Worm (Caenorhabditis elegans) whole organism, L1 larva: Measurements from ENCODE around the gene Y43F8B.9.

Experiments used
- C34B4.2 ChIP-seq: sonication (generic microtip); optimal IDR thresholded peaks from 2 replicates; lab custom pipeline; 2017; ENCODE audit warnings: mild to moderate bottlenecking, missing genetic modification characterization, missing compliant biosample characterization
- F16B12.6 ChIP-seq: fragments of 150-350 bp; optimal IDR thresholded peaks from 2 replicates; lab custom pipeline; 2014; ENCODE audit warnings: missing biosample characterization, missing genetic modification characterization
- aha-1 ChIP-seq: fragments of 150-350 bp; optimal IDR thresholded peaks from 2 replicates; lab custom pipeline; 2014; ENCODE audit warnings: missing biosample characterization, missing genetic modification characterization
- alr-1 ChIP-seq: fragments of 200-800 bp; sonication (Bioruptor generic); optimal IDR thresholded peaks from 2 replicates; lab custom pipeline; 2018; ENCODE audit warnings: borderline replicate concordance, mild to moderate bottlenecking, missing genetic modification characterization, missing compliant biosample characterization
- aly-2 ChIP-seq: fragments of 150-350 bp; optimal IDR thresholded peaks from 2 replicates; lab custom pipeline; 2014; ENCODE audit warnings: missing biosample characterization, missing genetic modification characterization
- ama-1 ChIP-seq: fragments of 150-350 bp; optimal IDR thresholded peaks from 2 replicates; lab custom pipeline; 2014
- blmp-1 ChIP-seq: fragments of 150-350 bp; optimal IDR thresholded peaks from 2 replicates; lab custom pipeline; 2014; ENCODE audit warnings: missing biosample characterization, missing genetic modification characterization
- ceh-8 ChIP-seq: fragments of 200-800 bp; sonication (Bioruptor generic); optimal IDR thresholded peaks from 2 replicates; lab custom pipeline; 2018; ENCODE audit warnings: mild to moderate bottlenecking, missing genetic modification characterization, moderate library complexity, missing compliant biosample characterization
- ceh-82 ChIP-seq, 3 experiments: fragments of 150-350 bp in 1 of 3; sonication (generic microtip) in 2 of 3; optimal IDR thresholded peaks; 2 replicates each; lab custom pipeline; 2014 to 2017; ENCODE audit warnings: missing biosample characterization in 3 of 3, missing genetic modification characterization in 3 of 3
- ceh-90 ChIP-seq: sonication (generic microtip); optimal IDR thresholded peaks from 2 replicates; lab custom pipeline; 2016; ENCODE audit warnings: missing genetic modification characterization, missing compliant biosample characterization
- dpl-1 ChIP-seq, 3 experiments: fragments of 150-350 bp in 2 of 3; sonication (generic microtip) in 1 of 3; optimal IDR thresholded peaks; 2 replicates each; lab custom pipeline; 2014 to 2017; ENCODE audit warnings: missing biosample characterization in 3 of 3, missing genetic modification characterization in 3 of 3, missing genetic modification reagents in 3 of 3
- dsc-1 ChIP-seq: sonication (generic microtip); optimal IDR thresholded peaks from 2 replicates; lab custom pipeline; 2016; ENCODE audit warnings: mild to moderate bottlenecking, missing genetic modification characterization, missing compliant biosample characterization
- efl-1 ChIP-seq, 4 experiments: fragments of 150-350 bp; optimal IDR thresholded peaks in 3 of 4; peaks in 1 of 4; 1 replicate in 1 of 4; 2 replicates in 3 of 4; lab custom pipeline; 2014; ENCODE audit warnings: missing biosample characterization in 2 of 4, missing genetic modification characterization in 2 of 4, missing genetic modification reagents in 2 of 4
- efl-3 ChIP-seq: fragments of 200-800 bp; sonication (Bioruptor generic); optimal IDR thresholded peaks from 2 replicates; lab custom pipeline; 2018; ENCODE audit warnings: mild to moderate bottlenecking, missing genetic modification characterization, missing compliant biosample characterization
- egl-13 ChIP-seq: sonication (generic microtip); optimal IDR thresholded peaks from 2 replicates; lab custom pipeline; 2016; ENCODE audit warnings: missing genotype, missing genetic modification reagents, missing genetic modification characterization, missing compliant biosample characterization
- egl-27 ChIP-seq, 2 experiments: fragments of 150-350 bp in 1 of 2; sonication (generic microtip); optimal IDR thresholded peaks; 3 replicates each; lab custom pipeline; 2017 to 2018; ENCODE audit warnings: missing biosample characterization in 2 of 2, missing genetic modification characterization in 2 of 2, missing genetic modification reagents in 2 of 2
- elt-3 ChIP-seq, 6 experiments: fragments of 150-350 bp in 1 of 6; sonication (generic microtip); optimal IDR thresholded peaks; 2 replicates each; lab custom pipeline; 2017 to 2018; ENCODE audit warnings: missing biosample characterization in 6 of 6, missing genetic modification characterization in 6 of 6, inconsistent platforms in 1 of 6
- ets-5 ChIP-seq: fragments of 200-800 bp; sonication (Bioruptor generic); IDR thresholded peaks from 2 replicates; pipeline ENCODE4 v1.3.6; 2022; ENCODE audit warnings: missing genetic modification characterization, missing compliant biosample characterization
- fkh-10 ChIP-seq: sonication (generic microtip); optimal IDR thresholded peaks from 2 replicates; lab custom pipeline; 2017; ENCODE audit warnings: missing biosample characterization, missing genetic modification reagents, missing genetic modification characterization
- fkh-8 ChIP-seq: sonication (generic microtip); optimal IDR thresholded peaks from 2 replicates; lab custom pipeline; 2016; ENCODE audit warnings: mild to moderate bottlenecking, missing genetic modification characterization, missing compliant biosample characterization
- fos-1 ChIP-seq: fragments of 150-350 bp; optimal IDR thresholded peaks from 2 replicates; lab custom pipeline; 2014; ENCODE audit warnings: missing biosample characterization, missing genetic modification characterization
- grh-1 ChIP-seq: fragments of 200-800 bp; sonication (Bioruptor generic); IDR thresholded peaks from 2 replicates; pipeline ENCODE4 v1.3.6; 2022; ENCODE audit warnings: missing genetic modification reagents, missing genetic modification characterization, missing compliant biosample characterization
- isw-1 ChIP-seq: fragments of 200-800 bp; sonication (Bioruptor generic); IDR thresholded peaks from 2 replicates; pipeline ENCODE4 v1.3.6; 2022; ENCODE audit warnings: missing genetic modification characterization, missing compliant biosample characterization
- jun-1 ChIP-seq: fragments of 150-350 bp; optimal IDR thresholded peaks from 2 replicates; lab custom pipeline; 2014; ENCODE audit warnings: missing biosample characterization, missing genetic modification reagents, missing genetic modification characterization
- lin-13 ChIP-seq: fragments of 150-350 bp; optimal IDR thresholded peaks from 2 replicates; lab custom pipeline; 2014; ENCODE audit warnings: missing biosample characterization, missing genetic modification reagents, missing genetic modification characterization
- lin-14 ChIP-seq: fragments of 200-800 bp; sonication (Bioruptor generic); optimal IDR thresholded peaks from 2 replicates; lab custom pipeline; 2018; ENCODE audit warnings: mild to moderate bottlenecking, missing genetic modification characterization, moderate library complexity, missing compliant biosample characterization
- lin-15B ChIP-seq: fragments of 150-350 bp; sonication (generic microtip); optimal IDR thresholded peaks from 3 replicates; lab custom pipeline; 2014; ENCODE audit warnings: missing biosample characterization, missing genetic modification characterization
- lin-35 ChIP-seq, 2 experiments: fragments of 150-350 bp; optimal IDR thresholded peaks; 2 replicates each; lab custom pipeline; 2014; ENCODE audit warnings: missing biosample characterization in 2 of 2, missing genetic modification characterization in 2 of 2, missing genetic modification reagents in 2 of 2
- lin-39 ChIP-seq: fragments of 150-350 bp; optimal IDR thresholded peaks from 2 replicates; lab custom pipeline; 2014; ENCODE audit warnings: missing biosample characterization, missing genetic modification reagents, missing genetic modification characterization
- lsy-2 ChIP-seq, 2 experiments: fragments of 150-350 bp; optimal IDR thresholded peaks; 2 replicates each; lab custom pipeline; 2014; ENCODE audit warnings: missing biosample characterization in 2 of 2, missing genetic modification characterization in 2 of 2
- mdl-1 ChIP-seq, 2 experiments: fragments of 150-350 bp; optimal IDR thresholded peaks; 2 replicates each; lab custom pipeline; 2014 to 2017; ENCODE audit warnings: missing biosample characterization in 2 of 2, missing genetic modification characterization in 2 of 2, inconsistent platforms in 1 of 2
- mep-1 ChIP-seq: fragments of 150-350 bp; optimal IDR thresholded peaks from 2 replicates; lab custom pipeline; 2014; ENCODE audit warnings: missing biosample characterization, missing genetic modification characterization
- nhr-11 ChIP-seq: fragments of 150-350 bp; optimal IDR thresholded peaks from 2 replicates; lab custom pipeline; 2014; ENCODE audit warnings: missing biosample characterization, missing genetic modification characterization
- nhr-12 ChIP-seq: sonication (generic microtip); optimal IDR thresholded peaks from 2 replicates; lab custom pipeline; 2017; ENCODE audit warnings: missing biosample characterization, missing genetic modification characterization
- nhr-20 ChIP-seq: sonication (generic microtip); optimal IDR thresholded peaks from 2 replicates; lab custom pipeline; 2016; ENCODE audit warnings: mild to moderate bottlenecking, missing genetic modification characterization, missing compliant biosample characterization
- nhr-77 ChIP-seq: fragments of 150-350 bp; optimal IDR thresholded peaks from 2 replicates; lab custom pipeline; 2014; ENCODE audit warnings: missing biosample characterization, missing genetic modification characterization
- nhr-84 ChIP-seq: sonication (generic microtip); optimal IDR thresholded peaks from 2 replicates; lab custom pipeline; 2017; ENCODE audit warnings: missing biosample characterization, missing genetic modification characterization
- nhr-90 ChIP-seq: sonication (generic microtip); optimal IDR thresholded peaks from 2 replicates; lab custom pipeline; 2016; ENCODE audit warnings: mild to moderate bottlenecking, missing genetic modification characterization, missing compliant biosample characterization; ENCODE audit not compliant: poor library complexity
- pag-3 ChIP-seq: sonication (generic microtip); optimal IDR thresholded peaks from 2 replicates; lab custom pipeline; 2017; ENCODE audit warnings: missing genetic modification characterization, mild to moderate bottlenecking, missing compliant biosample characterization, antibody characterized with exemption, borderline replicate concordance; ENCODE audit not compliant: insufficient read depth
- pqm-1 ChIP-seq: sonication (generic microtip); optimal IDR thresholded peaks from 3 replicates; lab custom pipeline; 2017; ENCODE audit warnings: missing biosample characterization, missing genetic modification characterization
- snpc-4 ChIP-seq: fragments of 150-350 bp; optimal IDR thresholded peaks from 2 replicates; lab custom pipeline; 2014; ENCODE audit warnings: missing biosample characterization, missing genetic modification characterization
- snu-23 ChIP-seq: sonication (generic microtip); optimal IDR thresholded peaks from 2 replicates; lab custom pipeline; 2016; ENCODE audit warnings: missing genetic modification characterization, missing compliant biosample characterization
- sptf-1 ChIP-seq: fragments of 150-350 bp; optimal IDR thresholded peaks from 2 replicates; lab custom pipeline; 2014; ENCODE audit warnings: missing biosample characterization, missing genetic modification characterization
- sup-37 ChIP-seq: fragments of 200-800 bp; sonication (Bioruptor generic); optimal IDR thresholded peaks from 2 replicates; lab custom pipeline; 2018; ENCODE audit warnings: mild to moderate bottlenecking, missing genetic modification characterization, missing compliant biosample characterization
- tlp-1 ChIP-seq: fragments of 150-350 bp; optimal IDR thresholded peaks from 2 replicates; lab custom pipeline; 2014; ENCODE audit warnings: missing biosample characterization, missing genetic modification characterization
- unc-62 ChIP-seq: fragments of 150-350 bp; optimal IDR thresholded peaks from 2 replicates; lab custom pipeline; 2014; ENCODE audit warnings: missing biosample characterization, missing genetic modification reagents, missing genetic modification characterization
- unc-86 ChIP-seq: sonication (generic microtip); optimal IDR thresholded peaks from 2 replicates; lab custom pipeline; 2016; ENCODE audit warnings: missing genetic modification characterization, missing compliant biosample characterization
- vab-15 ChIP-seq: sonication (generic microtip); optimal IDR thresholded peaks from 2 replicates; lab custom pipeline; 2017; ENCODE audit warnings: missing genotype, mild to moderate bottlenecking, missing genetic modification characterization, missing compliant biosample characterization
- zag-1 ChIP-seq: fragments of 150-350 bp; optimal IDR thresholded peaks from 2 replicates; lab custom pipeline; 2014; ENCODE audit warnings: missing biosample characterization, missing genetic modification characterization
- zip-4 ChIP-seq: fragments of 200-800 bp; sonication (Bioruptor generic); optimal IDR thresholded peaks from 2 replicates; lab custom pipeline; 2018; ENCODE audit warnings: mild to moderate bottlenecking, missing genetic modification characterization, moderate library complexity, missing compliant biosample characterization

Y43F8B.9 gene

DNA sequence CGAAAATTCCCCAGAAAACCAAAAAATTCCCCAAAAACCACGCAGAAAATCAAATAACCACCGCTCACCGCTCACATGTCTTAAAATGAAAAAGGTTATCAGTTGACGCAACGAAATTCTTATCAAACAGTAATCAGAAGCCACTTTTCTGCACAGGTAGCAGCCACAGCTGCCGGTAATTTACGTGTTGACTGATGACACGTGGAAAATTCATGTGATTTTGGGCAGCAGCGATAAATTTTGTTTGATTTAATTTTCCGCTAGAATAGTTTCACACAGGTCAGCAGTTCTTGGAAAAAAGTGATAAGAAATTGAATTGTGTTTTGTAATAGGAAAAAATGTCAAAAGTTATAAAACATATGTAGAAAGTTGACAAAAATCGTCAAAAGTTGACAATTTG lies 49.6 kb downstream of the Y43F8B.9 start (continued):
- TF ChIP-seq ceh-90 (tag; lab: Kevin White, UChicago) = no peak
- no peak for TF ChIP-seq pag-3 (tag; lab: Kevin White, UChicago)
- no peak for TF ChIP-seq sptf-1 (tag; lab: Kevin White, UChicago)
- TF ChIP-seq dpl-1 (GFP tag; optimal IDR thresholded peaks at IDR 0.05; lab: Kevin White, UChicago) = peak in 1 of 3 experiments; percentile 26
- no peak for TF ChIP-seq lin-15B (tag; lab: Kevin White, UChicago)

DNA sequence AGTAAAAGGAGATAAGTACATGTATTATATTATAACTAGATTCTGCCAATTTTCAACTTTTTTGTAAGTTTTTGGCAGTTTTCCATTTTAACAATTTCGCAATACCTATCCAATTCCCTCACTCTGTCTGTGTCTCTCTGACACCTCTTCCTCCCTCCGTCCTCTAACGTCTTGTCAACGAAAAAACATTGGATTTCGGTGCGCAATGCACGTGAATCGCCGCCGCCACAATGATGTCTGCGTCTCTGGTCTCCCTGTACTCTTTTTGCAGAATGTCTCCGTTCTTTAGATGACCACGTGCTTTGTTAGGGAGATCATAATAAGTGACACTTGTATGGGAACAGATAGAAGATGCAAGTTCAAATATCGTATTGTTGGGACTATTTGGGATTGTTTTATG lies 51.2 kb downstream of the Y43F8B.9 start:
- peak; percentile 73 for TF ChIP-seq isw-1 (GFP tag; lab: Robert Waterston, UW)
- peak; percentile 7 for TF ChIP-seq vab-15 (tag; lab: Kevin White, UChicago)
- no peak for TF ChIP-seq alr-1 (tag; lab: Kevin White, UChicago)
- TF ChIP-seq mdl-1 (tag; optimal IDR thresholded peaks at IDR 0.05; lab: Kevin White, UChicago) = peak; percentile 95 to 100
- peak; percentile 81 for TF ChIP-seq fos-1
- peak; percentile 66 to 90 for TF ChIP-seq lin-35 (GFP tag; optimal IDR thresholded peaks at IDR 0.05; lab: Kevin White, UChicago)
- TF ChIP-seq dpl-1 (GFP tag; optimal IDR thresholded peaks at IDR 0.05; lab: Kevin White, UChicago) = peak; percentile 65 to 68 (median 67)
- peak; percentile 40 for TF ChIP-seq fkh-10 (GFP tag; lab: Kevin White, UChicago)
- peak; percentile 97 for TF ChIP-seq mep-1 (tag; lab: Kevin White, UChicago)
- TF ChIP-seq blmp-1 (tag; lab: Kevin White, UChicago) = peak; percentile 94
- TF ChIP-seq nhr-12 (tag; lab: Kevin White, UChicago) = no peak
- TF ChIP-seq snu-23 (GFP tag; lab: Kevin White, UChicago) = peak; percentile 98
- TF ChIP-seq nhr-90 (tag; lab: Kevin White, UChicago) = peak; percentile 98
- peak; percentile 83 for TF ChIP-seq dsc-1
- TF ChIP-seq nhr-11 (tag; lab: Kevin White, UChicago) = peak; percentile 68
- TF ChIP-seq ama-1 (lab: Kevin White, UChicago) = peak; percentile 35
- no peak for TF ChIP-seq C34B4.2 (tag; lab: Kevin White, UChicago)
- peak; percentile 72 to 89 (median 88) for TF ChIP-seq ceh-82 (tag; optimal IDR thresholded peaks at IDR 0.05; lab: Kevin White, UChicago)
- TF ChIP-seq fkh-8 (tag; lab: Kevin White, UChicago) = peak; percentile 94
- peak; percentile 81 to 84 for TF ChIP-seq efl-1 (optimal IDR thresholded peaks at IDR 0.05; lab: Kevin White, UChicago)
- peak; percentile 51 to 95 for TF ChIP-seq efl-1 (GFP tag; optimal IDR thresholded peaks at IDR 0.05 in 1 of 2; lab: Kevin White, UChicago)
- peak; percentile 99 for TF ChIP-seq zip-4 (GFP tag; lab: Kevin White, UChicago)
- TF ChIP-seq nhr-84 (tag; lab: Kevin White, UChicago) = no peak
- peak; percentile 92 for TF ChIP-seq nhr-77 (tag; lab: Kevin White, UChicago)
- TF ChIP-seq lin-13 (GFP tag; lab: Kevin White, UChicago) = peak; percentile 87
- TF ChIP-seq aly-2 = no peak
- TF ChIP-seq sptf-1 (tag; lab: Kevin White, UChicago) = no peak
- no peak for TF ChIP-seq unc-62
- peak; percentile 88 to 91 for TF ChIP-seq lsy-2 (tag; optimal IDR thresholded peaks at IDR 0.05; lab: Kevin White, UChicago)
- peak; percentile 75 for TF ChIP-seq aha-1
- peak; percentile 100 for TF ChIP-seq lin-14
- peak; percentile 99 for TF ChIP-seq nhr-20 (tag; lab: Kevin White, UChicago)
- TF ChIP-seq F16B12.6 (tag; lab: Kevin White, UChicago) = no peak
- peak; percentile 81 to 98 for TF ChIP-seq egl-27 (tag; optimal IDR thresholded peaks at IDR 0.05; lab: Kevin White, UChicago)
- peak; percentile 90 for TF ChIP-seq grh-1 (GFP tag; lab: Robert Waterston, UW)
- no peak for TF ChIP-seq efl-3 (GFP tag; lab: Kevin White, UChicago)
- TF ChIP-seq zag-1 (tag; lab: Kevin White, UChicago) = no peak
- peak; percentile 43 for TF ChIP-seq lin-39 (tag; lab: Kevin White, UChicago)
- peak; percentile 65 for TF ChIP-seq egl-13 (tag; lab: Kevin White, UChicago)
- TF ChIP-seq pqm-1 (tag; lab: Kevin White, UChicago) = no peak
- no peak for TF ChIP-seq lin-15B (tag; lab: Kevin White, UChicago)
- TF ChIP-seq tlp-1 = no peak
- peak; percentile 48 for TF ChIP-seq ceh-8 (GFP tag; lab: Kevin White, UChicago)
- peak; percentile 75 for TF ChIP-seq sup-37 (GFP tag; lab: Kevin White, UChicago)
- TF ChIP-seq unc-86 (tag; lab: Kevin White, UChicago) = peak; percentile 87
- peak; percentile 94 for TF ChIP-seq jun-1 (tag; lab: Kevin White, UChicago)
- TF ChIP-seq snpc-4 (tag; lab: Kevin White, UChicago) = peak; percentile 83
- peak in 5 of 6 experiments; percentile 62 to 97 (median 90) for TF ChIP-seq elt-3 (tag; optimal IDR thresholded peaks at IDR 0.05; lab: Kevin White, UChicago)
- no peak for TF ChIP-seq ets-5 (GFP tag; lab: Robert Waterston, UW)
